Fruit fly (Drosophila melanogaster): ENCODE data around the gene CG10576.

DNA sequence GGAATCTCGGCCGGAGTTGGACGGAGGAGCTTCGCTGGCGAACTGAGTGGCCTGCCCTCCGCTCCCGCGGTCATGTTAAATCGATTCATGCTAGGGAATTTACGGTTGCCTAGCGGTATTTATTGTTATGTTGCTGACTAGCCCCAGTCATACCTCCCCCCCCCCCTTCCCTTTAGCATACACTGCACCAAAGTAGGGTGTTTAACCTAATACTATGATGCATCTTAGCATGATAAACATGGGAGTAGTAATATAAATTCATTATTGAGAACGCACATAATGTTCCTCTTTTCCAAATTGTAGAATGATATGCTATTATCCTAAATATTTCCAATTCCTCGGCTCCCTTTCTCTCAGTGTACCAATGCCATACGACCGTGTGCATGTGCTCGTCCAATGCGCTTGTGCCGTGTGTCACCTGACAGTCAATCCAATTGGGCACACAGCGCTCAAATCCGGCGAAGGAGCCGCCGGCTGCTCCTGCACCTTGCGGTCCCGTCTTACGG is 31.0 kb upstream of the CG10576 start, which contains the start of gene Tektin-C:
- TF ChIP-seq cyc (GFP tag; optimal IDR thresholded peaks at IDR 0.05) (no peak), CG32006 (GFP tag; optimal IDR thresholded peaks at IDR 0.05) (no peak), CG6792 (GFP tag; optimal IDR thresholded peaks at IDR 0.05) (no peak), CG10669 (GFP tag; optimal IDR thresholded peaks at IDR 0.05) (no peak), CG6854 (GFP tag; optimal IDR thresholded peaks at IDR 0.05) (no peak), Ets21C (GFP tag; optimal IDR thresholded peaks at IDR 0.05) (no peak), CG4318 (GFP tag; optimal IDR thresholded peaks at IDR 0.05) (no peak), dsx (GFP tag; optimal IDR thresholded peaks at IDR 0.05; ENCODE audit: poor library complexity, severe bottlenecking) (no peak), CG6163 (GFP tag; IDR thresholded peaks at IDR 0.05) (peak; percentile 24; the same call in 1 of the 3 replicates), spab (GFP tag; optimal IDR thresholded peaks at IDR 0.05) (no peak), CG8319 (GFP tag; optimal IDR thresholded peaks at IDR 0.05) (no peak), CG34406 (GFP tag; optimal IDR thresholded peaks at IDR 0.05) (no peak), Hr4 (GFP tag; optimal IDR thresholded peaks at IDR 0.05) (no peak), fd59A (GFP tag; optimal IDR thresholded peaks at IDR 0.05) (no peak)

Data from whole organism, prepupa.